Worm (Caenorhabditis elegans): ENCODE measurements around the gene ilys-2.

ilys-2 gene

ce11 chrIV:2451655-2452054 lies 15.8 kb upstream of the ilys-2 start:
- no peak for TF ChIP-seq nhr-76 (tag; optimal IDR thresholded peaks at IDR 0.05)
- TF ChIP-seq nfya-1 (tag; optimal IDR thresholded peaks at IDR 0.05; ENCODE audit: insufficient read depth), result no peak
- no peak for TF ChIP-seq jun-1 (tag; optimal IDR thresholded peaks at IDR 0.05)
- TF ChIP-seq fkh-2 (tag; optimal IDR thresholded peaks at IDR 0.05), result no peak
- no peak for TF ChIP-seq lin-15B (tag; optimal IDR thresholded peaks at IDR 0.05)
- no peak for TF ChIP-seq mdl-1 (tag; optimal IDR thresholded peaks at IDR 0.05)
- TF ChIP-seq sea-2 (GFP tag; optimal IDR thresholded peaks at IDR 0.05), result no peak
- TF ChIP-seq egl-5 (tag; optimal IDR thresholded peaks at IDR 0.05), result no peak

ce11 chrIV:2455128-2455527 lies 12.3 kb upstream of the ilys-2 start:
- no peak for TF ChIP-seq lsy-12 (tag; optimal IDR thresholded peaks at IDR 0.05)
- no peak for TF ChIP-seq nhr-43 (tag; optimal IDR thresholded peaks at IDR 0.05; ENCODE audit: poor library complexity, severe bottlenecking)
- no peak for TF ChIP-seq nhr-67 (tag; optimal IDR thresholded peaks at IDR 0.05)
- no peak for TF ChIP-seq elt-1 (tag; optimal IDR thresholded peaks at IDR 0.05)
- TF ChIP-seq aly-2 (tag; optimal IDR thresholded peaks at IDR 0.05), result no peak
- no peak for TF ChIP-seq unc-62 (GFP tag; optimal IDR thresholded peaks at IDR 0.05)
- no peak for TF ChIP-seq egl-5 (tag; optimal IDR thresholded peaks at IDR 0.05)
- no peak for TF ChIP-seq nhr-23 (tag; optimal IDR thresholded peaks at IDR 0.05)

ce11 chrIV:2461396-2461795 lies 6.1 kb upstream of the ilys-2 start:
- TF ChIP-seq ztf-4 (tag; optimal IDR thresholded peaks at IDR 0.05), result no peak
- no peak for TF ChIP-seq skn-1 (tag; optimal IDR thresholded peaks at IDR 0.05)
- no peak for TF ChIP-seq nhr-237 (tag; optimal IDR thresholded peaks at IDR 0.05)
- TF ChIP-seq jun-1 (tag; optimal IDR thresholded peaks at IDR 0.05), result no peak
- TF ChIP-seq nhr-76 (tag; optimal IDR thresholded peaks at IDR 0.05), result no peak
- TF ChIP-seq daf-12 (tag; optimal IDR thresholded peaks at IDR 0.05), result no peak
- TF ChIP-seq pqm-1 (tag; optimal IDR thresholded peaks at IDR 0.05), result no peak
- no peak for TF ChIP-seq ceh-82 (tag; optimal IDR thresholded peaks at IDR 0.05)
- TF ChIP-seq ceh-28 (tag; optimal IDR thresholded peaks at IDR 0.05), result no peak
- TF ChIP-seq mdl-1 (tag; optimal IDR thresholded peaks at IDR 0.05), result no peak
- no peak for TF ChIP-seq eor-1 (tag; optimal IDR thresholded peaks at IDR 0.05)
- no peak for TF ChIP-seq ama-1 (optimal IDR thresholded peaks at IDR 0.05)
- TF ChIP-seq elt-3 (tag; optimal IDR thresholded peaks at IDR 0.05), result no peak
- no peak for TF ChIP-seq zag-1 (tag; optimal IDR thresholded peaks at IDR 0.05)
- no peak for TF ChIP-seq ceh-9 (tag; optimal IDR thresholded peaks at IDR 0.05)
- TF ChIP-seq R02D3.7 (tag; optimal IDR thresholded peaks at IDR 0.05), result no peak
- TF ChIP-seq tbx-2 (tag; optimal IDR thresholded peaks at IDR 0.05), result no peak

- peak; percentile 60 for TF ChIP-seq nhr-23 (tag; optimal IDR thresholded peaks at IDR 0.05)
- TF ChIP-seq nhr-25 (tag; optimal IDR thresholded peaks at IDR 0.05), result peak; percentile 18
- TF ChIP-seq nhr-43 (tag; optimal IDR thresholded peaks at IDR 0.05; ENCODE audit: poor library complexity, severe bottlenecking), result no peak
- peak; percentile 46 for TF ChIP-seq elt-1 (tag; optimal IDR thresholded peaks at IDR 0.05)
- no peak for TF ChIP-seq lin-15B (tag; optimal IDR thresholded peaks at IDR 0.05)
- no peak for TF ChIP-seq snpc-4 (tag; optimal IDR thresholded peaks at IDR 0.05)
- TF ChIP-seq ztf-4 (tag; optimal IDR thresholded peaks at IDR 0.05), result no peak
- TF ChIP-seq zag-1 (tag; optimal IDR thresholded peaks at IDR 0.05), result no peak
- no peak for TF ChIP-seq tbx-2 (tag; optimal IDR thresholded peaks at IDR 0.05)
- TF ChIP-seq unc-62 (GFP tag; optimal IDR thresholded peaks at IDR 0.05), result no peak
- TF ChIP-seq nfya-1 (tag; optimal IDR thresholded peaks at IDR 0.05; ENCODE audit: insufficient read depth), result no peak
- TF ChIP-seq skn-1 (tag; optimal IDR thresholded peaks at IDR 0.05), result no peak
- TF ChIP-seq lsy-12 (tag; optimal IDR thresholded peaks at IDR 0.05), result no peak
- TF ChIP-seq ceh-28 (tag; optimal IDR thresholded peaks at IDR 0.05), result no peak
- TF ChIP-seq nhr-76 (tag; optimal IDR thresholded peaks at IDR 0.05), result no peak
- TF ChIP-seq jun-1 (tag; optimal IDR thresholded peaks at IDR 0.05), result no peak
Measured at ce11 chrIV:2463311-2463710, 4.2 kb upstream of the ilys-2 start, which contains the start of gene cdh-10. Gene cdh-10 (minus strand): TSS chrIV:2463369.

- TF ChIP-seq jun-1 (tag; optimal IDR thresholded peaks at IDR 0.05), result no peak
- TF ChIP-seq elt-1 (tag; optimal IDR thresholded peaks at IDR 0.05), result no peak
- no peak for TF ChIP-seq nhr-11 (tag; optimal IDR thresholded peaks at IDR 0.05)
- no peak for TF ChIP-seq ceh-82 (tag; optimal IDR thresholded peaks at IDR 0.05)
- TF ChIP-seq ama-1 (optimal IDR thresholded peaks at IDR 0.05), result no peak
- no peak for TF ChIP-seq aly-2 (tag; optimal IDR thresholded peaks at IDR 0.05)
- TF ChIP-seq nhr-23 (tag; optimal IDR thresholded peaks at IDR 0.05), result no peak
- no peak for TF ChIP-seq zag-1 (tag; optimal IDR thresholded peaks at IDR 0.05)
- no peak for TF ChIP-seq snpc-4 (tag; optimal IDR thresholded peaks at IDR 0.05)
- TF ChIP-seq ceh-16 (tag; optimal IDR thresholded peaks at IDR 0.05), result no peak
- no peak for TF ChIP-seq egl-5 (tag; optimal IDR thresholded peaks at IDR 0.05)
- TF ChIP-seq lin-39 (tag; optimal IDR thresholded peaks at IDR 0.05), result no peak
- TF ChIP-seq nhr-77 (tag; optimal IDR thresholded peaks at IDR 0.05), result no peak
- no peak for TF ChIP-seq fkh-10 (GFP tag; optimal IDR thresholded peaks at IDR 0.05)
- no peak for TF ChIP-seq nhr-237 (tag; optimal IDR thresholded peaks at IDR 0.05)
- no peak for TF ChIP-seq nhr-28 (tag; optimal IDR thresholded peaks at IDR 0.05)
- no peak for TF ChIP-seq elt-2 (tag; optimal IDR thresholded peaks at IDR 0.05)
- TF ChIP-seq mml-1 (tag; optimal IDR thresholded peaks at IDR 0.05), result no peak
- TF ChIP-seq ceh-9 (tag; optimal IDR thresholded peaks at IDR 0.05), result no peak
Measured at ce11 chrIV:2464156-2464555, 3.3 kb upstream of the ilys-2 start, which contains the start of gene ilys-3. Gene ilys-3 (plus strand): TSS chrIV:2464456.
